Fruit fly (Drosophila melanogaster): ENCODE measurements around the gene Ack.

The Ack gene

dm6 chr3L:4108844-4109494 lies 983 bp downstream of the Ack start (continued):
- TF ChIP-seq ss (GFP tag; optimal IDR thresholded peaks at IDR 0.05) (peak; percentile 51 to 77), CG3032 (tag; optimal IDR thresholded peaks at IDR 0.05) (peak; percentile 69), fd85E (GFP tag; optimal IDR thresholded peaks at IDR 0.05) (no peak), Eip78C (GFP tag) (peak; percentile 94), Lpt (GFP tag; optimal IDR thresholded peaks at IDR 0.05) (peak; percentile 44), Hr38 (GFP tag; optimal IDR thresholded peaks at IDR 0.05) (no peak), CG6792 (GFP tag; optimal IDR thresholded peaks at IDR 0.05) (peak; percentile 39), Sox14 (GFP tag; optimal IDR thresholded peaks at IDR 0.05) (peak; percentile 55), dsx (GFP tag; optimal IDR thresholded peaks at IDR 0.05; ENCODE audit: poor library complexity, severe bottlenecking) (peak; percentile 28), Hr39 (GFP tag; optimal IDR thresholded peaks at IDR 0.05) (peak; percentile 60)

dm6 chr3L:4110212-4110611 lies 2.2 kb downstream of the Ack start:
- no peak for TF ChIP-seq Sox15 (GFP tag; optimal IDR thresholded peaks at IDR 0.05)
- peak; percentile 82 for TF ChIP-seq svp (GFP tag)
- peak; percentile 2 for TF ChIP-seq vri (GFP tag; optimal IDR thresholded peaks at IDR 0.05)

- TF ChIP-seq svp (GFP tag) (peak; percentile 64), Smox (GFP tag; optimal IDR thresholded peaks at IDR 0.05) (no peak)
These were observed 6.0 kb downstream of the Ack start for dm6 chr3L:4113998-4114397.

dm6 chr3L:4115107-4115506 lies 7.1 kb downstream of the Ack start:
- no peak for TF ChIP-seq CG3032 (tag; optimal IDR thresholded peaks at IDR 0.05)
- no peak for TF ChIP-seq Ets96B (tag; optimal IDR thresholded peaks at IDR 0.05)
- no peak for TF ChIP-seq CG8319 (GFP tag; optimal IDR thresholded peaks at IDR 0.05)
- no peak for TF ChIP-seq acj6 (GFP tag; optimal IDR thresholded peaks at IDR 0.05)
- TF ChIP-seq CG11294 (GFP tag; IDR thresholded peaks at IDR 0.05), result no peak
- TF ChIP-seq svp (GFP tag), result peak; percentile 97

dm6 chr3L:4115701-4116100 lies 7.7 kb downstream of the Ack start:
- peak; percentile 25 for TF ChIP-seq vri (GFP tag; optimal IDR thresholded peaks at IDR 0.05)
- peak; percentile 16 for TF ChIP-seq svp (GFP tag)
- TF ChIP-seq Sox14 (GFP tag; optimal IDR thresholded peaks at IDR 0.05), result no peak
- TF ChIP-seq CG16779 (tag; optimal IDR thresholded peaks at IDR 0.05), result no peak
- TF ChIP-seq ss (GFP tag; optimal IDR thresholded peaks at IDR 0.05), result no peak
- peak; percentile 74 for TF ChIP-seq Eip93F (GFP tag; optimal IDR thresholded peaks at IDR 0.05)
- TF ChIP-seq Sox102F (GFP tag; optimal IDR thresholded peaks at IDR 0.05), result no peak
- no peak for TF ChIP-seq pdm3 (GFP tag; optimal IDR thresholded peaks at IDR 0.05)
- no peak for TF ChIP-seq eg (GFP tag; IDR thresholded peaks at IDR 0.05)
- no peak for TF ChIP-seq Eip75B (GFP tag; optimal IDR thresholded peaks at IDR 0.05)
- TF ChIP-seq esn (GFP tag; optimal IDR thresholded peaks at IDR 0.05), result no peak
- TF ChIP-seq CG6276 (GFP tag; optimal IDR thresholded peaks at IDR 0.05), result no peak

dm6 chr3L:4116490-4117367 lies 8.7 kb downstream of the Ack start:
- TF ChIP-seq CG31627 (GFP tag; optimal IDR thresholded peaks at IDR 0.05) (no peak), fd59A (GFP tag; optimal IDR thresholded peaks at IDR 0.05) (no peak), Eip78C (GFP tag) (peak; percentile 71), CG8119 (GFP tag; IDR thresholded peaks at IDR 0.05) (0 out of 3 replicates have a peak, but pooled peaks have one; percentile 35), ss (GFP tag; optimal IDR thresholded peaks at IDR 0.05) (no peak), Blimp-1 (GFP tag; optimal IDR thresholded peaks at IDR 0.05) (no peak), Hr4 (GFP tag; optimal IDR thresholded peaks at IDR 0.05) (peak; percentile 18), salr (GFP tag; optimal IDR thresholded peaks at IDR 0.05) (no peak), Sox102F (GFP tag; optimal IDR thresholded peaks at IDR 0.05) (no peak), fkh (GFP tag; optimal IDR thresholded peaks at IDR 0.05) (peak; percentile 35), CG32006 (GFP tag; optimal IDR thresholded peaks at IDR 0.05) (peak; percentile 17), topi (GFP tag; optimal IDR thresholded peaks at IDR 0.05) (peak; percentile 10), Hr39 (GFP tag; optimal IDR thresholded peaks at IDR 0.05) (no peak), CG6163 (GFP tag; IDR thresholded peaks at IDR 0.05) (no peak), CG10631 (GFP tag; optimal IDR thresholded peaks at IDR 0.05) (no peak), Hr38 (GFP tag; optimal IDR thresholded peaks at IDR 0.05) (no peak), CG34406 (GFP tag; optimal IDR thresholded peaks at IDR 0.05) (no peak), acj6 (GFP tag; optimal IDR thresholded peaks at IDR 0.05) (no peak), CG6808 (GFP tag; optimal IDR thresholded peaks at IDR 0.05) (no peak)
